Fruit fly (Drosophila melanogaster) whole organism, embryonic: Measurements from ENCODE around the gene Taf10.

ENCODE experiments used
- Abd-B ChIP-seq: fragments of 200-800 bp; sonication (Bioruptor generic); optimal IDR thresholded peaks from 2 replicates; lab custom pipeline; 2018; ENCODE audit warnings: missing biosample characterization, mild to moderate bottlenecking, missing genetic modification characterization, moderate library complexity
- Adf1 ChIP-seq: fragments of 200-800 bp; sonication (Bioruptor generic); IDR thresholded peaks from 2 replicates; pipeline ENCODE4 v1.3.6; 2022; ENCODE audit warnings: missing biosample characterization, missing genetic modification characterization
- Antp ChIP-seq: fragments of 200-800 bp; sonication (Bioruptor generic); optimal IDR thresholded peaks from 3 replicates; lab custom pipeline; 2016; ENCODE audit warnings: missing biosample characterization, missing genetic modification characterization
- Bgb ChIP-seq: fragments of 200-800 bp; sonication (Bioruptor generic); IDR thresholded peaks from 2 replicates; pipeline ENCODE4 v1.3.6; 2022; ENCODE audit warnings: missing biosample characterization, missing genetic modification characterization; ENCODE audit not compliant: partially characterized antibody
- C15 ChIP-seq: fragments of 200-800 bp; sonication (Bioruptor generic); IDR thresholded peaks from 3 replicates; pipeline ENCODE4 v1.3.6; 2022; ENCODE audit warnings: missing biosample characterization, missing genetic modification characterization
- CG10147 ChIP-seq: fragments of 200-800 bp; sonication (Bioruptor generic); optimal IDR thresholded peaks from 2 replicates; lab custom pipeline; 2019; ENCODE audit warnings: missing biosample characterization, mild to moderate bottlenecking, missing genetic modification characterization, moderate library complexity
- CG10431 ChIP-seq: fragments of 200-800 bp; sonication (Bioruptor generic); optimal IDR thresholded peaks from 3 replicates; lab custom pipeline; 2018; ENCODE audit warnings: missing biosample characterization, mild to moderate bottlenecking, missing genetic modification characterization
- CG11247 ChIP-seq: fragments of 200-800 bp; sonication (Bioruptor generic); IDR thresholded peaks from 2 replicates; pipeline ENCODE4 v1.3.6; 2022; ENCODE audit warnings: missing biosample characterization, missing genetic modification characterization
- CG12769 ChIP-seq: fragments of 200-800 bp; sonication (Bioruptor generic); optimal IDR thresholded peaks from 2 replicates; lab custom pipeline; 2019; ENCODE audit warnings: missing biosample characterization, mild to moderate bottlenecking, missing genetic modification characterization, moderate library complexity
- CG12942 ChIP-seq: fragments of 200-800 bp; sonication (Bioruptor generic); optimal IDR thresholded peaks from 3 replicates; lab custom pipeline; 2016; ENCODE audit warnings: missing biosample characterization, missing genetic modification characterization
- CG13624 ChIP-seq: fragments of 200-800 bp; sonication (Bioruptor generic); optimal IDR thresholded peaks from 2 replicates; lab custom pipeline; 2016; ENCODE audit warnings: missing biosample characterization, missing genetic modification characterization
- CG14050 ChIP-seq: fragments of 200-800 bp; sonication (Bioruptor generic); IDR thresholded peaks from 3 replicates; pipeline ENCODE4 v1.3.6; 2022; ENCODE audit warnings: missing biosample characterization, missing genetic modification characterization
- CG18619 ChIP-seq: fragments of 200-800 bp; sonication (Bioruptor generic); optimal IDR thresholded peaks from 3 replicates; lab custom pipeline; 2017; ENCODE audit warnings: missing biosample characterization, mild to moderate bottlenecking, missing genetic modification characterization
- CG18764 ChIP-seq: fragments of 200-800 bp; sonication (Bioruptor generic); optimal IDR thresholded peaks from 3 replicates; lab custom pipeline; 2016; ENCODE audit warnings: missing biosample characterization, missing genetic modification characterization
- CG30403 ChIP-seq: fragments of 200-800 bp; sonication (Bioruptor generic); optimal IDR thresholded peaks from 3 replicates; lab custom pipeline; 2016; ENCODE audit warnings: missing biosample characterization, missing genetic modification characterization
- CG42726 ChIP-seq: fragments of 200-800 bp; sonication (Bioruptor generic); IDR thresholded peaks from 2 replicates; pipeline ENCODE4 v1.3.6; 2022; ENCODE audit warnings: missing biosample characterization, missing genetic modification characterization; ENCODE audit not compliant: partially characterized antibody
- CG4404 ChIP-seq: fragments of 200-800 bp; sonication (Bioruptor generic); IDR thresholded peaks from 2 replicates; pipeline ENCODE4 v1.3.6; 2022; ENCODE audit warnings: missing biosample characterization, missing genetic modification characterization
- CG4617 ChIP-seq: fragments of 200-800 bp; sonication (Bioruptor generic); optimal IDR thresholded peaks from 3 replicates; lab custom pipeline; 2016; ENCODE audit warnings: missing biosample characterization, missing genetic modification characterization, borderline replicate concordance
- CG4820 ChIP-seq: fragments of 200-800 bp; sonication (Bioruptor generic); optimal IDR thresholded peaks from 3 replicates; lab custom pipeline; 2016; ENCODE audit warnings: missing biosample characterization, missing genetic modification characterization
- CG4854 ChIP-seq: fragments of 200-800 bp; sonication (Bioruptor generic); optimal IDR thresholded peaks from 2 replicates; lab custom pipeline; 2016; ENCODE audit warnings: missing biosample characterization, missing genetic modification characterization, inconsistent platforms
- CG7928 ChIP-seq: fragments of 200-800 bp; sonication (Bioruptor generic); optimal IDR thresholded peaks from 2 replicates; lab custom pipeline; 2017; ENCODE audit warnings: missing biosample characterization, mild to moderate bottlenecking, missing genetic modification characterization
- CG8281 ChIP-seq: fragments of 200-800 bp; sonication (Bioruptor generic); optimal IDR thresholded peaks from 2 replicates; lab custom pipeline; 2018; ENCODE audit warnings: missing biosample characterization, mild to moderate bottlenecking, missing genetic modification characterization, moderate library complexity
- CG8359 ChIP-seq: fragments of 200-800 bp; sonication (Bioruptor generic); optimal IDR thresholded peaks from 2 replicates; lab custom pipeline; 2017; ENCODE audit warnings: missing biosample characterization, mild to moderate bottlenecking, missing genetic modification characterization, borderline replicate concordance
- CG9437 ChIP-seq: fragments of 200-800 bp; sonication (Bioruptor generic); optimal IDR thresholded peaks from 2 replicates; lab custom pipeline; 2018; ENCODE audit warnings: missing biosample characterization, mild to moderate bottlenecking, missing genetic modification characterization
- D ChIP-seq, 2 experiments: fragments of 200-800 bp in 1 of 2; fragments of >200 bp in 1 of 2; sonication (Bioruptor generic) in 1 of 2; optimal IDR thresholded peaks; 2 replicates in 1 of 2; 3 replicates in 1 of 2; lab custom pipeline; 2017; ENCODE audit warnings: mild to moderate bottlenecking in 1 of 2, missing biosample characterization in 1 of 2, missing genetic modification characterization in 1 of 2, missing genetic modification reagents in 1 of 2
- Dbx ChIP-seq: fragments of 200-800 bp; sonication (Bioruptor generic); IDR thresholded peaks from 3 replicates; pipeline ENCODE4 v1.3.6; 2022; ENCODE audit warnings: missing biosample characterization, missing genetic modification characterization
- Deaf1 ChIP-seq: fragments of 200-800 bp; optimal IDR thresholded peaks from 3 replicates; lab custom pipeline; 2019; ENCODE audit warnings: missing biosample characterization, mild to moderate bottlenecking, missing genetic modification characterization, moderate library complexity
- MBD-R2 ChIP-seq: fragments of 200-800 bp; sonication (Bioruptor generic); IDR thresholded peaks from 2 replicates; pipeline ENCODE4 v1.3.6; 2022; ENCODE audit warnings: missing biosample characterization, missing genetic modification characterization
- Med ChIP-seq: fragments of 200-800 bp; sonication (Bioruptor generic); peaks from one replicate; lab custom pipeline; 2016; ENCODE audit warnings: missing biosample characterization, missing genetic modification characterization, mild to moderate bottlenecking, inconsistent platforms, moderate library complexity
- Mrtf ChIP-seq: fragments of 200-800 bp; sonication (Bioruptor generic); IDR thresholded peaks from 3 replicates; pipeline ENCODE4 v1.3.6; 2022; ENCODE audit warnings: missing biosample characterization, missing genetic modification characterization
- Myb ChIP-seq: fragments of 200-800 bp; sonication (Bioruptor generic); optimal IDR thresholded peaks from 2 replicates; lab custom pipeline; 2016; ENCODE audit warnings: missing biosample characterization, missing genetic modification characterization
- NK7.1 ChIP-seq: fragments of 200-800 bp; sonication (Bioruptor generic); optimal IDR thresholded peaks from 3 replicates; lab custom pipeline; 2016; ENCODE audit warnings: missing biosample characterization, missing genetic modification characterization
- Nf-YA ChIP-seq: fragments of 200-800 bp; sonication (Bioruptor generic); IDR thresholded peaks from 2 replicates; pipeline ENCODE4 v1.3.6; 2022; ENCODE audit warnings: missing biosample characterization, missing genetic modification characterization
- Rfx ChIP-seq: fragments of 200-800 bp; sonication (Bioruptor generic); IDR thresholded peaks from 2 replicates; pipeline ENCODE4 v1.3.6; 2022; ENCODE audit warnings: missing biosample characterization, missing genetic modification characterization
- Six4 ChIP-seq: fragments of 200-800 bp; sonication (Bioruptor generic); optimal IDR thresholded peaks from 2 replicates; lab custom pipeline; 2016; ENCODE audit warnings: missing biosample characterization, missing genetic modification characterization
- Sry-β ChIP-seq: fragments of 200-800 bp; sonication (Bioruptor generic); optimal IDR thresholded peaks from 2 replicates; lab custom pipeline; 2018; ENCODE audit warnings: missing biosample characterization, mild to moderate bottlenecking, missing genetic modification characterization, moderate library complexity
- amos ChIP-seq: fragments of 200-800 bp; sonication (Bioruptor generic); IDR thresholded peaks from 2 replicates; pipeline ENCODE4 v1.3.6; 2022; ENCODE audit warnings: missing biosample characterization, missing genetic modification characterization; ENCODE audit not compliant: partially characterized antibody
- dm ChIP-seq: fragments of 200-800 bp; sonication (Bioruptor generic); optimal IDR thresholded peaks from 3 replicates; lab custom pipeline; 2016; ENCODE audit warnings: missing biosample characterization, missing genetic modification characterization
- exex ChIP-seq: fragments of 200-800 bp; sonication (Bioruptor generic); optimal IDR thresholded peaks from 4 replicates; lab custom pipeline; 2018; ENCODE audit warnings: missing biosample characterization, mild to moderate bottlenecking, missing genetic modification characterization, moderate library complexity
- fd96Cb ChIP-seq: fragments of 200-800 bp; sonication (Bioruptor generic); optimal IDR thresholded peaks from 2 replicates; lab custom pipeline; 2018; ENCODE audit warnings: missing biosample characterization, mild to moderate bottlenecking, missing genetic modification characterization, moderate library complexity
- fu2 ChIP-seq: fragments of 200-800 bp; sonication (Bioruptor generic); optimal IDR thresholded peaks from 2 replicates; lab custom pipeline; 2016; ENCODE audit warnings: missing biosample characterization, missing genetic modification characterization
- insv ChIP-seq, 2 experiments: fragments of 200-800 bp; sonication (Bioruptor generic); optimal IDR thresholded peaks; 3 replicates each; lab custom pipeline; 2016 to 2018; ENCODE audit warnings: missing biosample characterization in 2 of 2, missing genetic modification characterization in 2 of 2
- lbe ChIP-seq: fragments of 200-800 bp; sonication (Bioruptor generic); optimal IDR thresholded peaks from 2 replicates; lab custom pipeline; 2016; ENCODE audit warnings: missing biosample characterization, mild to moderate bottlenecking, missing genetic modification characterization
- odd ChIP-seq: fragments of 200-800 bp; sonication (Bioruptor generic); optimal IDR thresholded peaks from 2 replicates; lab custom pipeline; 2017; ENCODE audit warnings: missing biosample characterization, mild to moderate bottlenecking, missing genetic modification characterization
- rib ChIP-seq: fragments of 200-800 bp; sonication (Bioruptor generic); IDR thresholded peaks from 2 replicates; pipeline ENCODE4 v1.3.6; 2022; ENCODE audit warnings: missing biosample characterization, missing genetic modification characterization
- run ChIP-seq: fragments of 200-800 bp; sonication (Bioruptor generic); optimal IDR thresholded peaks from 3 replicates; lab custom pipeline; 2018; ENCODE audit warnings: missing biosample characterization, mild to moderate bottlenecking, missing genetic modification characterization
- schlank ChIP-seq: fragments of 200-800 bp; sonication (Bioruptor generic); optimal IDR thresholded peaks from 2 replicates; lab custom pipeline; 2018; ENCODE audit warnings: missing biosample characterization, mild to moderate bottlenecking, missing genetic modification characterization
- sd ChIP-seq: fragments of 200-800 bp; sonication (Bioruptor generic); optimal IDR thresholded peaks from 3 replicates; lab custom pipeline; 2018; ENCODE audit warnings: missing biosample characterization, mild to moderate bottlenecking, missing genetic modification characterization, moderate library complexity
- sens ChIP-seq: fragments of 200-800 bp; sonication (Bioruptor generic); peaks from one replicate; lab custom pipeline; 2016; ENCODE audit warnings: missing biosample characterization, missing genetic modification characterization
- ssp ChIP-seq: fragments of 200-800 bp; sonication (Bioruptor generic); IDR thresholded peaks from 2 replicates; pipeline ENCODE4 v1.3.6; 2022; ENCODE audit warnings: missing biosample characterization, missing genetic modification characterization
- zen ChIP-seq: fragments of 200-800 bp; sonication (Bioruptor generic); optimal IDR thresholded peaks from 3 replicates; lab custom pipeline; 2018; ENCODE audit warnings: missing biosample characterization, mild to moderate bottlenecking, missing genetic modification characterization, moderate library complexity
- zen2 ChIP-seq: fragments of 200-800 bp; sonication (Bioruptor generic); IDR thresholded peaks from 3 replicates; pipeline ENCODE4 v1.3.6; 2022; ENCODE audit warnings: missing biosample characterization, missing genetic modification characterization; ENCODE audit not compliant: partially characterized antibody

Gene Taf10

dm6 chr2L:2734946-2735345 is 32.7 kb upstream of the Taf10 start (continued):
- TF ChIP-seq dm (GFP tag; lab: Kevin White, UChicago) (no peak), Rfx (GFP tag; lab: Robert Waterston, UW) (peak; percentile 51), Six4 (GFP tag; lab: Kevin White, UChicago) (no peak), Abd-B (no peak), ssp (GFP tag; lab: Robert Waterston, UW) (no peak), Antp (GFP tag; lab: Kevin White, UChicago) (peak; percentile 11), rib (GFP tag; lab: Robert Waterston, UW) (no peak), Nf-YA (GFP tag; lab: Robert Waterston, UW) (no peak), D (optimal IDR thresholded peaks at IDR 0.05; lab: Kevin White, UChicago) (no peak), D (GFP tag; optimal IDR thresholded peaks at IDR 0.05; lab: Kevin White, UChicago) (no peak), CG9437 (no peak), CG30403 (peak; percentile 7), run (tag; lab: Kevin White, UChicago) (no peak), CG12769 (tag; lab: Kevin White, UChicago) (peak; percentile 47), CG4404 (GFP tag; lab: Robert Waterston, UW) (no peak), Deaf1 (tag; lab: Kevin White, UChicago) (no peak), Myb (GFP tag; lab: Kevin White, UChicago) (no peak), sd (tag; lab: Kevin White, UChicago) (no peak), CG7928 (GFP tag; lab: Kevin White, UChicago) (no peak), exex (tag; lab: Kevin White, UChicago) (no peak), MBD-R2 (GFP tag; lab: Robert Waterston, UW) (no peak), Sry-β (GFP tag; lab: Kevin White, UChicago) (no peak), NK7.1 (GFP tag; lab: Kevin White, UChicago) (no peak), CG10147 (GFP tag; lab: Kevin White, UChicago) (peak; percentile 37), fd96Cb (tag; lab: Kevin White, UChicago) (no peak), lbe (no peak), Mrtf (GFP tag; lab: Robert Waterston, UW) (no peak), CG18764 (GFP tag; lab: Kevin White, UChicago) (no peak), CG14050 (GFP tag; lab: Robert Waterston, UW) (no peak), CG4854 (no peak), CG8359 (GFP tag; lab: Kevin White, UChicago) (no peak), insv (GFP tag; optimal IDR thresholded peaks at IDR 0.05; lab: Kevin White, UChicago) (no peak), zen (tag; lab: Kevin White, UChicago) (no peak), CG8281 (tag; lab: Kevin White, UChicago) (no peak), fu2 (GFP tag; lab: Kevin White, UChicago) (peak; percentile 38), CG10431 (GFP tag; lab: Kevin White, UChicago) (no peak)

- TF ChIP-seq sens, result peak; percentile 40
- TF ChIP-seq zen2 (GFP tag; lab: Robert Waterston, UW), result no peak
- peak; percentile 87 for TF ChIP-seq Adf1 (GFP tag; lab: Robert Waterston, UW)
- no peak for TF ChIP-seq CG18619 (GFP tag; lab: Kevin White, UChicago)
- TF ChIP-seq amos (GFP tag; lab: Robert Waterston, UW), result no peak
- no peak for TF ChIP-seq CG13624
- TF ChIP-seq Bgb, result no peak
- TF ChIP-seq CG30403, result no peak
- no peak for TF ChIP-seq C15 (GFP tag; lab: Robert Waterston, UW)
- no peak for TF ChIP-seq odd (GFP tag; lab: Kevin White, UChicago)
- TF ChIP-seq CG11247 (GFP tag; lab: Robert Waterston, UW), result no peak
- TF ChIP-seq CG42726 (GFP tag; lab: Robert Waterston, UW), result no peak
- TF ChIP-seq CG4617 (GFP tag; lab: Kevin White, UChicago), result no peak
- TF ChIP-seq schlank (tag; lab: Kevin White, UChicago), result no peak
- no peak for TF ChIP-seq CG12942
- 0 out of 3 replicates have a peak, but pooled peaks have one; percentile 6 for TF ChIP-seq Dbx (GFP tag; lab: Robert Waterston, UW)
- TF ChIP-seq Med (GFP tag; lab: Kevin White, UChicago), result no peak
- no peak for TF ChIP-seq CG4820 (GFP tag; lab: Kevin White, UChicago)
Observed at dm6 chr2L:2735539-2735938, 32.2 kb upstream of the Taf10 start.
